Worm (Caenorhabditis elegans): Measurements from ENCODE around the gene C54E4.5.

The C54E4.5 gene

DNA sequence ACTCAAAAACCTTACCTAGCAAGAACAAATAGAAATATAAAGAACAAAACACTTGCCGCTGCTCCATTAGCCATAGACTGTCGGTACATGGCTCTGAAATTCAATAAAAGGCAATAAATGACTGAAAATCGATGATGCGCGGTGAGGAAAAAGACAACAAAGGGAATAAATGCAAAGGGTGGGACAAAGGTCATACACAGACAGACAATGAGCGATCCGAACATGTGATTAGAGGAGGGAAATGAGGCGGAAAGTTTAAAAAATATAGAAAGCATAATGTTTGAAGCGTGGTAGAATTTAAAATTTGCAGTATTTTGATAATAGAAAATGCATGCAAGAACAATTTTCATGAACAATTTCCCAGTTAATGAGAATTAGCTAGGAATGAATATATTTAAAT is 8.6 kb downstream of the C54E4.5 start, which contains the start of gene C54E4.12:
TSS of gene C54E4.12 (minus strand) at position 101 of the 400 bp plus-strand sequence.
- TF ChIP-seq efl-1 (optimal IDR thresholded peaks at IDR 0.05) (no peak), efl-1 (GFP tag; optimal IDR thresholded peaks at IDR 0.05 in 1 of 2) (peak in 1 of 2 experiments; percentile 65), blmp-1 (tag; optimal IDR thresholded peaks at IDR 0.05) (peak; percentile 12), tlp-1 (tag; optimal IDR thresholded peaks at IDR 0.05) (no peak)

ce11 chrIV:2137478-2137877 is 11.6 kb downstream of the C54E4.5 start:
- TF ChIP-seq rnt-1 (tag; optimal IDR thresholded peaks at IDR 0.05) = no peak
- TF ChIP-seq efl-3 (GFP tag; optimal IDR thresholded peaks at IDR 0.05) = no peak
- no peak for TF ChIP-seq lsy-2 (tag; optimal IDR thresholded peaks at IDR 0.05)
- no peak for TF ChIP-seq nhr-11 (tag; optimal IDR thresholded peaks at IDR 0.05)
- no peak for TF ChIP-seq nhr-84 (tag; optimal IDR thresholded peaks at IDR 0.05)
- no peak for TF ChIP-seq unc-30 (tag; optimal IDR thresholded peaks at IDR 0.05)
- no peak for TF ChIP-seq ceh-82 (tag; optimal IDR thresholded peaks at IDR 0.05)
- no peak for TF ChIP-seq skn-1 (tag; optimal IDR thresholded peaks at IDR 0.05)
- no peak for TF ChIP-seq pax-3 (tag; optimal IDR thresholded peaks at IDR 0.05)
- TF ChIP-seq ceh-63 (GFP tag; optimal IDR thresholded peaks at IDR 0.05) = no peak
- TF ChIP-seq aly-2 (tag; optimal IDR thresholded peaks at IDR 0.05) = no peak
- TF ChIP-seq unc-62 (GFP tag; optimal IDR thresholded peaks at IDR 0.05) = no peak
- TF ChIP-seq aha-1 (tag; optimal IDR thresholded peaks at IDR 0.05) = no peak
- no peak for TF ChIP-seq snpc-4 (tag; optimal IDR thresholded peaks at IDR 0.05)
- TF ChIP-seq elt-3 (tag; optimal IDR thresholded peaks at IDR 0.05) = no peak

- TF ChIP-seq nhr-85 (tag) = peak; percentile 9
- no peak for TF ChIP-seq nhr-12 (tag; optimal IDR thresholded peaks at IDR 0.05)
- TF ChIP-seq rnt-1 (tag; optimal IDR thresholded peaks at IDR 0.05) = peak; percentile 19
Observed at ce11 chrIV:2136607-2137006, 12.5 kb downstream of the C54E4.5 start, which contains the start of gene test-1. test-1 (plus strand) TSS chrIV:2136951.

DNA sequence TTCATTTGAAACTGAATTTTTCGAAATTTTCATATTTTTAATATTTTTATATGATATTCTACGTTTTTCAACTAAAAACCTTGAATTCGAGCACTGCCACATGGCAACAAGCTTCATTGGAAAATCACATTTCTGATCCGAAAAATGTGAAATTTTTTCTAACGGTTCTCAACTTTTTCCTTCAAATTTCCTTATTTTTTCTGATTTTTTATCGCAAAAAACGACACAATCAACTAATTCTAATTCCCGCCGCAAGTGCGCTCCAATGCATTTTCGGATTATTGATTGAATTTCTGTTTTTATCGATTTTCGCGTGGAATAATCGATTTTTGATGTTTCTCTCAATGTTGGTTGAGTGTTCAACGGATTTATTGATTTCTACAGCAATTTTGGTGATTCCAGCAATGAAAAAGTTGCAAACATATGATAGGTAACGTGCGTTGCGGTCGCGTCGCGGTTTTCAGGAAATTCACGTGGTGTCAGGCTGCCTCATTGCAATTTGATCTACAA is 15.6 kb downstream of the C54E4.5 start, which contains the start of gene C23H5.12:
TSS of gene C23H5.12 (plus strand) at position 51 of the 510 bp plus-strand sequence.
- TF ChIP-seq blmp-1 (tag; optimal IDR thresholded peaks at IDR 0.05) = no peak

- peak; percentile 72 for TF ChIP-seq elt-2 (tag; optimal IDR thresholded peaks at IDR 0.05)
- peak; percentile 28 for TF ChIP-seq blmp-1 (tag; optimal IDR thresholded peaks at IDR 0.05)
- peak in 3 of 6 experiments; percentile 14 to 84 (median 36) for TF ChIP-seq elt-3 (tag; optimal IDR thresholded peaks at IDR 0.05)
- no peak for TF ChIP-seq Y116A8C.19 (tag; optimal IDR thresholded peaks at IDR 0.05; ENCODE audit: borderline replicate concordance)
Observed at ce11 chrIV:2130714-2131113, 18.4 kb downstream of the C54E4.5 start, which contains the start of gene prmt-6. prmt-6 (plus strand) TSS chrIV:2130965.

DNA sequence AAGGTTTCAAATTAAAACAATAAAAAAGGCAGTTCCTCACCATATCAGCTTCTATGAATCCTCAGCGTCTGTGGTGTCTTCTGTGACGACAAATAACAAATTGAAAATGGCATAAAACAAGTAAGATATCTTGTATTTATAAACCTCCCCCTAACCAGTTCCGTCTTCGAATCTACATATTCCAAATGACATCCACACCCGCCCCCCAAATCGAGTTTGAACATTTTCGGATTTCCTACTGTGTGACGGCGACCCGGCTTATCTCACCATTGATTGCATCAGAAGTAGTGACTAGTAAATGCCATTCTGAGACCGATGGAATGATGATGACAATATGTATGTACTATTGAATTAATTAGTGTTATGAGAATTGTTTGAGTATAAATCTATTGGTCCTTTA is 20.3 kb downstream of the C54E4.5 start, which contains the start of gene grl-20:
TSS of gene grl-20 (minus strand) at position 101 of the 400 bp plus-strand sequence.
- no peak for TF ChIP-seq unc-86 (tag; optimal IDR thresholded peaks at IDR 0.05)
- no peak for TF ChIP-seq swsn-7 (tag; optimal IDR thresholded peaks at IDR 0.05)
- TF ChIP-seq lin-39 (tag; optimal IDR thresholded peaks at IDR 0.05) = no peak
- no peak for TF ChIP-seq ceh-82 (tag; optimal IDR thresholded peaks at IDR 0.05)
- TF ChIP-seq blmp-1 (tag; optimal IDR thresholded peaks at IDR 0.05) = no peak
- no peak for TF ChIP-seq zip-4 (GFP tag; optimal IDR thresholded peaks at IDR 0.05)
- no peak for TF ChIP-seq mep-1 (tag; optimal IDR thresholded peaks at IDR 0.05)
- TF ChIP-seq lin-15B (tag; optimal IDR thresholded peaks at IDR 0.05) = no peak
- TF ChIP-seq jun-1 (tag; optimal IDR thresholded peaks at IDR 0.05) = no peak
- no peak for TF ChIP-seq C34B4.2 (tag; optimal IDR thresholded peaks at IDR 0.05)
- TF ChIP-seq pqm-1 (tag; optimal IDR thresholded peaks at IDR 0.05) = no peak
- TF ChIP-seq snpc-4 (tag; optimal IDR thresholded peaks at IDR 0.05) = no peak
- no peak for TF ChIP-seq aha-1 (tag; optimal IDR thresholded peaks at IDR 0.05)
- TF ChIP-seq ztf-4 (tag; optimal IDR thresholded peaks at IDR 0.05) = no peak

Measured in whole organism, L1 larva.